Worm (Caenorhabditis elegans): ENCODE measurements around the gene nhr-182.

The nhr-182 gene

ce11 chrV:2300905-2301304 is 41.2 kb upstream of the nhr-182 start, which contains the start of gene Y19D10B.8:
Gene Y19D10B.8 (minus strand): TSS chrV:2301005.
- TF ChIP-seq unc-86 (tag; optimal IDR thresholded peaks at IDR 0.05) (no peak), hlh-8 (tag; optimal IDR thresholded peaks at IDR 0.05) (no peak)

- TF ChIP-seq fkh-6 (tag; optimal IDR thresholded peaks at IDR 0.05) (no peak), unc-42 (tag; optimal IDR thresholded peaks at IDR 0.05) (no peak), pag-3 (tag; optimal IDR thresholded peaks at IDR 0.05; ENCODE audit: borderline replicate concordance) (no peak), pqm-1 (tag; optimal IDR thresholded peaks at IDR 0.05) (no peak), sox-2 (GFP tag; IDR thresholded peaks at IDR 0.05) (no peak), eyg-1 (tag; optimal IDR thresholded peaks at IDR 0.05) (no peak), rnt-1 (tag; optimal IDR thresholded peaks at IDR 0.05) (no peak), pax-1 (tag; optimal IDR thresholded peaks at IDR 0.05) (no peak), nfya-1 (tag; optimal IDR thresholded peaks at IDR 0.05) (no peak), dve-1 (tag; optimal IDR thresholded peaks at IDR 0.05) (no peak), ceh-22 (tag; optimal IDR thresholded peaks at IDR 0.05) (no peak)
These were observed 34.9 kb upstream of the nhr-182 start, which contains the start of gene nhr-226 for ce11 chrV:2294577-2294976. Gene nhr-226 (plus strand): TSS chrV:2294877.

ce11 chrV:2292240-2292639 is 32.5 kb upstream of the nhr-182 start, which contains the start of gene nhr-115:
Gene nhr-115 (plus strand): TSS chrV:2292540.
- TF ChIP-seq Y22D7AL.16 (tag; optimal IDR thresholded peaks at IDR 0.05) (no peak), ets-4 (tag; optimal IDR thresholded peaks at IDR 0.05) (no peak), tbx-7 (tag; optimal IDR thresholded peaks at IDR 0.05) (no peak), tbx-2 (tag; optimal IDR thresholded peaks at IDR 0.05) (no peak), unc-86 (tag; optimal IDR thresholded peaks at IDR 0.05) (no peak), lim-6 (tag; optimal IDR thresholded peaks at IDR 0.05) (no peak), sdc-2 (tag; optimal IDR thresholded peaks at IDR 0.05) (no peak), elt-2 (tag; optimal IDR thresholded peaks at IDR 0.05) (no peak), ceh-2 (tag; optimal IDR thresholded peaks at IDR 0.05) (no peak), K09A11.1 (tag; optimal IDR thresholded peaks at IDR 0.05; ENCODE audit: insufficient read depth) (no peak), hlh-8 (tag; optimal IDR thresholded peaks at IDR 0.05) (no peak), ceh-34 (tag; optimal IDR thresholded peaks at IDR 0.05) (no peak), fkh-6 (tag; optimal IDR thresholded peaks at IDR 0.05) (no peak), eyg-1 (tag; optimal IDR thresholded peaks at IDR 0.05) (no peak), ceh-30 (tag; optimal IDR thresholded peaks at IDR 0.05) (no peak), madf-2 (tag; optimal IDR thresholded peaks at IDR 0.05) (no peak), sox-4 (tag; optimal IDR thresholded peaks at IDR 0.05) (no peak)

- TF ChIP-seq pha-4 (tag; optimal IDR thresholded peaks at IDR 0.05) = no peak
- TF ChIP-seq eyg-1 (tag; optimal IDR thresholded peaks at IDR 0.05) = no peak
These were observed 30.6 kb upstream of the nhr-182 start, which contains the start of gene nhr-225 for ce11 chrV:2290329-2290728. Gene nhr-225 (minus strand): TSS chrV:2290474.

- no peak for TF ChIP-seq unc-55 (GFP tag; optimal IDR thresholded peaks at IDR 0.05)
- no peak for TF ChIP-seq pha-2 (tag; optimal IDR thresholded peaks at IDR 0.05)
- TF ChIP-seq tbx-2 (tag; optimal IDR thresholded peaks at IDR 0.05) = no peak
- no peak for TF ChIP-seq ahr-1 (tag; optimal IDR thresholded peaks at IDR 0.05)
- no peak for TF ChIP-seq fkh-6 (tag; optimal IDR thresholded peaks at IDR 0.05)
These were observed 25.4 kb upstream of the nhr-182 start, which contains the start of gene nhr-227 for ce11 chrV:2285107-2285506. Gene nhr-227 (plus strand): TSS chrV:2285432.

ce11 chrV:2281499-2281898 is 21.8 kb upstream of the nhr-182 start, which contains the start of gene nhr-228:
Gene nhr-228 (plus strand): TSS chrV:2281759.
- TF ChIP-seq ceh-2 (tag; optimal IDR thresholded peaks at IDR 0.05) (peak; percentile 4), pax-1 (tag; optimal IDR thresholded peaks at IDR 0.05) (peak; percentile 18), lin-11 (tag; optimal IDR thresholded peaks at IDR 0.05) (no peak), ref-2 (tag; optimal IDR thresholded peaks at IDR 0.05) (no peak), ets-4 (tag; optimal IDR thresholded peaks at IDR 0.05) (no peak), ceh-31 (tag; optimal IDR thresholded peaks at IDR 0.05) (peak; percentile 22), pag-3 (tag; optimal IDR thresholded peaks at IDR 0.05; ENCODE audit: borderline replicate concordance) (no peak), ttx-3 (tag; optimal IDR thresholded peaks at IDR 0.05) (no peak), F13H6.1 (tag; optimal IDR thresholded peaks at IDR 0.05) (no peak), T23F11.4 (GFP tag; optimal IDR thresholded peaks at IDR 0.05) (no peak), ama-1 (optimal IDR thresholded peaks at IDR 0.05) (no peak), dve-1 (tag; optimal IDR thresholded peaks at IDR 0.05) (peak; percentile 29), ceh-6 (GFP tag; optimal IDR thresholded peaks at IDR 0.05) (no peak), pros-1 (tag; optimal IDR thresholded peaks at IDR 0.05) (no peak), ceh-18 (tag; optimal IDR thresholded peaks at IDR 0.05) (no peak), unc-42 (tag; optimal IDR thresholded peaks at IDR 0.05) (peak; percentile 13), hlh-8 (tag; optimal IDR thresholded peaks at IDR 0.05) (no peak), mec-3 (tag; optimal IDR thresholded peaks at IDR 0.05; ENCODE audit: borderline replicate concordance) (no peak), eyg-1 (tag; optimal IDR thresholded peaks at IDR 0.05) (no peak), nfya-1 (tag; optimal IDR thresholded peaks at IDR 0.05) (peak; percentile 3), nhr-232 (tag; optimal IDR thresholded peaks at IDR 0.05) (no peak), ahr-1 (tag; optimal IDR thresholded peaks at IDR 0.05) (no peak), ceh-22 (tag; optimal IDR thresholded peaks at IDR 0.05) (no peak)

Measured in whole organism, late embryonic.